Worm (Caenorhabditis elegans) whole organism, L3 larva: ENCODE measurements around the gene ule-3.

ENCODE experiments used
- fos-1 ChIP-seq: fragments of 150-350 bp; optimal IDR thresholded peaks from 2 replicates; lab custom pipeline; 2014; ENCODE audit warnings: missing biosample characterization, missing genetic modification characterization
- nhr-12 ChIP-seq: fragments of 150-350 bp; optimal IDR thresholded peaks from 2 replicates; lab custom pipeline; 2014; ENCODE audit warnings: missing biosample characterization, missing genetic modification characterization
- pha-4 ChIP-seq: fragments of 150-350 bp; optimal IDR thresholded peaks from 2 replicates; lab custom pipeline; 2014; ENCODE audit warnings: missing biosample characterization, missing genetic modification reagents, missing genetic modification characterization

DNA sequence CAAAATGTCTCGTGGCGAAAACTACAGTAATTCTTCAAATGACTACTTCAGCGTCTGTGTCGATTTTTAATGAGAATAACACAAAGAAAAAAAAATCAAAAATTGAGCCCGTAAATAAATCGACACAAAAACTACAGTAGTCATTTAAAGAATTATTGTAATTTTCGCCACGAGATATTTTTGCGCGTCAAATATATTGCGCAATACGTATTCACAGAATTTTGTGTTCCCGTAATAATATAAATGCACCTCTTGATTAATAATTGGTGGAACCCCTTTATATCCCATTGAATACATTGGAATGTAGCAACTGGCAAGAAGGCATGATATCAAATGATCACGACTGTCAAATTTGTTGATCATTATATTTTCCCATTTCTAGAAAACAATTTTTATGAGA lies 24.7 kb upstream of the ule-3 start:
- no peak for TF ChIP-seq fos-1 (tag; lab: Kevin White, UChicago)
- no peak for TF ChIP-seq pha-4 (tag; lab: Kevin White, UChicago)
- no peak for TF ChIP-seq nhr-12 (tag; lab: Kevin White, UChicago)
